Worm (Caenorhabditis elegans) whole organism, young adult: ENCODE measurements around the gene nspe-2.

Experiments used
- B0019.2 ChIP-seq: fragments of 200-800 bp; sonication (Bioruptor generic); conservative IDR thresholded peaks from 2 replicates; pipeline ENCODE4 v1.3.6; 2022; ENCODE audit warnings: missing genetic modification reagents, missing genetic modification characterization, missing compliant biosample characterization
- B0336.3 ChIP-seq: fragments of 200-800 bp; sonication (Bioruptor generic); IDR thresholded peaks from 2 replicates; pipeline ENCODE4 v1.3.6; 2022; ENCODE audit warnings: missing genetic modification characterization, missing compliant biosample characterization
- C17E4.6 ChIP-seq: fragments of 200-800 bp; sonication (Bioruptor generic); IDR thresholded peaks from 2 replicates; pipeline ENCODE4 v1.3.6; 2022; ENCODE audit warnings: missing genetic modification reagents, missing genetic modification characterization, missing compliant biosample characterization
- F10E7.11 ChIP-seq: sonication (generic microtip); optimal IDR thresholded peaks from 2 replicates; lab custom pipeline; 2017; ENCODE audit warnings: mild to moderate bottlenecking, missing genetic modification characterization, moderate library complexity, missing compliant biosample characterization
- F33H1.4 ChIP-seq: fragments of 200-800 bp; sonication (Bioruptor generic); IDR thresholded peaks from 2 replicates; pipeline ENCODE4 v1.3.6; 2022; ENCODE audit warnings: missing genetic modification reagents, missing genetic modification characterization, missing compliant biosample characterization
- F39B2.1 ChIP-seq: fragments of 200-800 bp; sonication (Bioruptor generic); IDR thresholded peaks from 2 replicates; pipeline ENCODE4 v1.3.6; 2022; ENCODE audit warnings: missing genetic modification reagents, missing genetic modification characterization, missing compliant biosample characterization
- F49E8.2 ChIP-seq: sonication (generic microtip); optimal IDR thresholded peaks from 3 replicates; lab custom pipeline; 2017; ENCODE audit warnings: missing genetic modification characterization, mild to moderate bottlenecking, missing compliant biosample characterization, antibody characterized with exemption, moderate library complexity; ENCODE audit not compliant: insufficient read depth
- F55B11.4 ChIP-seq: sonication (generic microtip); optimal IDR thresholded peaks from 2 replicates; lab custom pipeline; 2016; ENCODE audit warnings: missing compliant biosample characterization, missing genetic modification characterization, borderline replicate concordance; ENCODE audit not compliant: insufficient read depth
- F57C9.4 ChIP-seq: sonication (generic microtip); optimal IDR thresholded peaks from 2 replicates; lab custom pipeline; 2017; ENCODE audit warnings: mild to moderate bottlenecking, missing genetic modification characterization, missing compliant biosample characterization
- K11D2.4 ChIP-seq: fragments of 200-800 bp; sonication (Bioruptor generic); IDR thresholded peaks from 2 replicates; pipeline ENCODE4 v1.3.6; 2022; ENCODE audit warnings: missing genetic modification reagents, missing genetic modification characterization, missing compliant biosample characterization
- T07F8.4 ChIP-seq: sonication (generic microtip); optimal IDR thresholded peaks from 2 replicates; lab custom pipeline; 2016; ENCODE audit warnings: mild to moderate bottlenecking, missing genetic modification characterization, moderate library complexity, missing compliant biosample characterization
- Y53G8AR.9 ChIP-seq: fragments of 200-800 bp; sonication (Bioruptor generic); conservative IDR thresholded peaks from 2 replicates; pipeline ENCODE4 v1.3.6; 2022; ENCODE audit warnings: missing genetic modification reagents, missing genetic modification characterization, missing compliant biosample characterization
- Y56A3A.18 ChIP-seq: fragments of 200-800 bp; sonication (Bioruptor generic); IDR thresholded peaks from 2 replicates; pipeline ENCODE4 v1.3.6; 2022; ENCODE audit warnings: missing genetic modification reagents, missing genetic modification characterization, missing compliant biosample characterization
- aptf-2 ChIP-seq: fragments of 200-800 bp; sonication (Bioruptor generic); conservative IDR thresholded peaks from 2 replicates; pipeline ENCODE4 v1.3.6; 2022; ENCODE audit warnings: missing genetic modification reagents, missing genetic modification characterization, missing compliant biosample characterization
- attf-3 ChIP-seq: fragments of 200-800 bp; sonication (Bioruptor generic); conservative IDR thresholded peaks from 2 replicates; pipeline ENCODE4 v1.3.6; 2022; ENCODE audit warnings: missing genetic modification reagents, missing genetic modification characterization, missing compliant biosample characterization
- cebp-1 ChIP-seq, 2 experiments: fragments of 200-800 bp in 1 of 2; sonication (Bioruptor generic) in 1 of 2; sonication (generic microtip) in 1 of 2; IDR thresholded peaks in 1 of 2; optimal IDR thresholded peaks in 1 of 2; 2 replicates each; pipeline versions ENCODE4 v1.3.6 to Lab custom; 2017 to 2022; ENCODE audit warnings: missing compliant biosample characterization in 2 of 2, missing genetic modification characterization in 2 of 2, mild to moderate bottlenecking in 1 of 2, missing genetic modification reagents in 1 of 2, moderate library complexity in 1 of 2
- cebp-2 ChIP-seq: fragments of 200-800 bp; sonication (Bioruptor generic); IDR thresholded peaks from 2 replicates; pipeline ENCODE4 v1.3.6; 2022; ENCODE audit warnings: missing genetic modification characterization, missing compliant biosample characterization
- ceh-100 ChIP-seq: fragments of 200-800 bp; sonication (Bioruptor generic); IDR thresholded peaks from 2 replicates; pipeline ENCODE4 v1.3.6; 2022; ENCODE audit warnings: missing genetic modification reagents, missing genetic modification characterization, missing compliant biosample characterization
- ceh-79 ChIP-seq: sonication (generic microtip); optimal IDR thresholded peaks from 2 replicates; lab custom pipeline; 2017; ENCODE audit warnings: mild to moderate bottlenecking, missing genetic modification characterization, missing compliant biosample characterization
- gei-17 ChIP-seq: fragments of 200-800 bp; sonication (Bioruptor generic); optimal IDR thresholded peaks from 2 replicates; lab custom pipeline; 2018; ENCODE audit warnings: mild to moderate bottlenecking, missing genetic modification characterization, missing compliant biosample characterization
- hsf-1 ChIP-seq: fragments of 200-800 bp; sonication (Bioruptor generic); IDR thresholded peaks from 2 replicates; pipeline ENCODE4 v1.3.6; 2022; ENCODE audit warnings: missing genetic modification reagents, missing genetic modification characterization, missing compliant biosample characterization
- madf-10 ChIP-seq: sonication (generic microtip); optimal IDR thresholded peaks from 2 replicates; lab custom pipeline; 2016; ENCODE audit warnings: mild to moderate bottlenecking, missing genetic modification characterization, missing compliant biosample characterization
- madf-3 ChIP-seq: fragments of 200-800 bp; sonication (Bioruptor generic); IDR thresholded peaks from 2 replicates; pipeline ENCODE4 v1.3.6; 2022; ENCODE audit warnings: missing genetic modification reagents, missing genetic modification characterization, missing compliant biosample characterization
- madf-6 ChIP-seq: fragments of 200-800 bp; sonication (Bioruptor generic); IDR thresholded peaks from 2 replicates; pipeline ENCODE4 v1.3.6; 2022; ENCODE audit warnings: missing genetic modification reagents, missing genetic modification characterization, missing compliant biosample characterization
- madf-8 ChIP-seq: fragments of 200-800 bp; sonication (Bioruptor generic); conservative IDR thresholded peaks from 2 replicates; pipeline ENCODE4 v1.3.6; 2022; ENCODE audit warnings: missing genetic modification reagents, missing genetic modification characterization, missing compliant biosample characterization
- nfyb-1 ChIP-seq: fragments of 200-800 bp; sonication (Bioruptor generic); IDR thresholded peaks from 2 replicates; pipeline ENCODE4 v1.3.6; 2022; ENCODE audit warnings: missing genetic modification reagents, missing genetic modification characterization, missing compliant biosample characterization
- pbrm-1 ChIP-seq: fragments of 200-800 bp; sonication (Bioruptor generic); IDR thresholded peaks from 2 replicates; pipeline ENCODE4 v1.3.6; 2022; ENCODE audit warnings: missing genetic modification reagents, missing genetic modification characterization, missing compliant biosample characterization
- pha-4 ChIP-seq: fragments of 150-350 bp; sonication (generic microtip); optimal IDR thresholded peaks from 2 replicates; lab custom pipeline; 2014; ENCODE audit warnings: missing biosample characterization, missing genetic modification reagents, missing genetic modification characterization
- rpc-1 ChIP-seq, 2 experiments: fragments of 150-350 bp in 1 of 2; sonication (generic microtip) in 1 of 2; optimal IDR thresholded peaks; 2 replicates each; lab custom pipeline; 2014 to 2018; ENCODE audit warnings: missing biosample characterization in 1 of 2, missing genetic modification characterization in 1 of 2, missing genetic modification reagents in 1 of 2, missing genotype in 1 of 2
- sdz-38 ChIP-seq: sonication (generic microtip); optimal IDR thresholded peaks from 2 replicates; lab custom pipeline; 2016; ENCODE audit warnings: missing genotype, missing genetic modification characterization, missing compliant biosample characterization
- sea-2 ChIP-seq: fragments of 200-800 bp; sonication (Bioruptor generic); IDR thresholded peaks from 2 replicates; pipeline ENCODE4 v1.3.6; 2022; ENCODE audit warnings: missing genetic modification characterization, missing compliant biosample characterization
- snpc-4 ChIP-seq, 5 experiments: fragments of 150-350 bp in 1 of 5; sonication (generic microtip) in 4 of 5; optimal IDR thresholded peaks; 2 replicates each; lab custom pipeline; 2014 to 2018; ENCODE audit warnings: missing genetic modification characterization in 5 of 5, missing biosample characterization in 3 of 5, antibody characterized with exemption in 2 of 5, mild to moderate bottlenecking in 2 of 5, missing compliant biosample characterization in 2 of 5, missing genotype in 2 of 5, moderate library complexity in 2 of 5, missing genetic modification reagents in 1 of 5
- somi-1 ChIP-seq: fragments of 200-800 bp; sonication (Bioruptor generic); optimal IDR thresholded peaks from 2 replicates; lab custom pipeline; 2018; ENCODE audit warnings: mild to moderate bottlenecking, missing genetic modification characterization, missing compliant biosample characterization
- sptf-2 ChIP-seq: fragments of 200-800 bp; sonication (Bioruptor generic); optimal IDR thresholded peaks from 2 replicates; lab custom pipeline; 2018; ENCODE audit warnings: mild to moderate bottlenecking, missing genetic modification characterization, missing compliant biosample characterization
- tbp1 ChIP-seq: fragments of 200-800 bp; sonication (Bioruptor generic); optimal IDR thresholded peaks from 2 replicates; lab custom pipeline; 2018; ENCODE audit warnings: mild to moderate bottlenecking, missing genetic modification characterization, missing compliant biosample characterization
- tbx-9 ChIP-seq: sonication (generic microtip); optimal IDR thresholded peaks from 2 replicates; lab custom pipeline; 2016; ENCODE audit warnings: borderline replicate concordance, missing genetic modification characterization, inconsistent platforms, missing compliant biosample characterization
- tlf-1 ChIP-seq: fragments of 200-800 bp; sonication (Bioruptor generic); optimal IDR thresholded peaks from 2 replicates; lab custom pipeline; 2018; ENCODE audit warnings: mild to moderate bottlenecking, missing genetic modification characterization, missing compliant biosample characterization
- xnd-1 ChIP-seq: sonication (generic microtip); optimal IDR thresholded peaks from 2 replicates; lab custom pipeline; 2016; ENCODE audit warnings: missing genotype, missing genetic modification reagents, missing genetic modification characterization, missing compliant biosample characterization
- zim-3 ChIP-seq: sonication (generic microtip); optimal IDR thresholded peaks from 2 replicates; lab custom pipeline; 2017; ENCODE audit warnings: mild to moderate bottlenecking, missing genetic modification characterization, moderate library complexity, missing compliant biosample characterization
- ztf-25 ChIP-seq: fragments of 200-800 bp; sonication (Bioruptor generic); IDR thresholded peaks from 2 replicates; pipeline ENCODE4 v1.3.6; 2022; ENCODE audit warnings: missing genetic modification reagents, missing genetic modification characterization, missing compliant biosample characterization
- ztf-3 ChIP-seq: fragments of 200-800 bp; sonication (Bioruptor generic); optimal IDR thresholded peaks from 2 replicates; lab custom pipeline; 2018; ENCODE audit warnings: mild to moderate bottlenecking, missing genetic modification characterization, missing compliant biosample characterization
- ztf-6 ChIP-seq: fragments of 200-800 bp; sonication (Bioruptor generic); IDR thresholded peaks from 2 replicates; pipeline ENCODE4 v1.3.6; 2022; ENCODE audit warnings: missing genetic modification reagents, missing genetic modification characterization, missing compliant biosample characterization

The nspe-2 gene

ce11 chrII:12620764-12621163 lies 1.6 kb upstream of the nspe-2 start, which contains the start of gene nspe-1:
Gene nspe-1 (minus strand): TSS chrII:12620864.
- TF ChIP-seq attf-3 (no peak), F57C9.4 (tag; lab: Kevin White, UChicago) (no peak), pha-4 (no peak), T07F8.4 (tag; lab: Kevin White, UChicago) (no peak), ceh-79 (tag; lab: Kevin White, UChicago) (no peak), madf-3 (no peak), F39B2.1 (no peak), K11D2.4 (no peak)

- TF ChIP-seq snpc-4 (GFP tag; optimal IDR thresholded peaks at IDR 0.05; lab: Kevin White, UChicago), result no peak
- TF ChIP-seq snpc-4 (tag; optimal IDR thresholded peaks at IDR 0.05; lab: Kevin White, UChicago), result no peak
- TF ChIP-seq ceh-100 (GFP tag; lab: Robert Waterston, UW), result no peak
- TF ChIP-seq gei-17 (GFP tag; lab: Kevin White, UChicago), result no peak
- TF ChIP-seq tbx-9, result no peak
- no peak for TF ChIP-seq B0019.2 (GFP tag; lab: Robert Waterston, UW)
Measured at ce11 chrII:12617586-12617985, 1.6 kb downstream of the nspe-2 start, which contains the start of gene nspe-3. Gene nspe-3 (plus strand): TSS chrII:12617886.

- TF ChIP-seq tbp1 (no peak), ztf-25 (GFP tag; lab: Robert Waterston, UW) (no peak), ztf-3 (GFP tag; lab: Kevin White, UChicago) (no peak), somi-1 (GFP tag; lab: Kevin White, UChicago) (no peak), B0336.3 (GFP tag; lab: Robert Waterston, UW) (no peak), sdz-38 (tag; lab: Kevin White, UChicago) (no peak), nfyb-1 (GFP tag; lab: Robert Waterston, UW) (no peak), F10E7.11 (tag; lab: Kevin White, UChicago) (no peak), cebp-2 (GFP tag; lab: Robert Waterston, UW) (no peak), F49E8.2 (tag; lab: Kevin White, UChicago) (no peak), zim-3 (tag; lab: Kevin White, UChicago) (no peak), hsf-1 (GFP tag; lab: Robert Waterston, UW) (no peak), ztf-6 (GFP tag; lab: Robert Waterston, UW) (no peak), sptf-2 (GFP tag; lab: Kevin White, UChicago) (no peak)
Measured at ce11 chrII:12616081-12616480, 3.1 kb downstream of the nspe-2 start, which contains the start of gene nspe-6. Gene nspe-6 (minus strand): TSS chrII:12616181.

ce11 chrII:12615413-12615812 lies 3.8 kb downstream of the nspe-2 start:
- no peak for TF ChIP-seq rpc-1 (optimal IDR thresholded peaks at IDR 0.05; lab: Kevin White, UChicago)
- TF ChIP-seq rpc-1 (tag; optimal IDR thresholded peaks at IDR 0.05; lab: Kevin White, UChicago), result no peak
- TF ChIP-seq xnd-1 (tag; lab: Kevin White, UChicago), result no peak
- TF ChIP-seq madf-3, result no peak
- no peak for TF ChIP-seq sea-2 (GFP tag; lab: Robert Waterston, UW)
- no peak for TF ChIP-seq madf-6 (GFP tag; lab: Robert Waterston, UW)
- no peak for TF ChIP-seq Y53G8AR.9 (GFP tag; lab: Robert Waterston, UW)
- TF ChIP-seq zim-3 (tag; lab: Kevin White, UChicago), result no peak
- no peak for TF ChIP-seq F10E7.11 (tag; lab: Kevin White, UChicago)
- no peak for TF ChIP-seq K11D2.4
- no peak for TF ChIP-seq madf-8 (GFP tag; lab: Robert Waterston, UW)
- no peak for TF ChIP-seq F33H1.4 (GFP tag; lab: Robert Waterston, UW)
- no peak for TF ChIP-seq C17E4.6 (GFP tag; lab: Robert Waterston, UW)
- no peak for TF ChIP-seq tlf-1
- TF ChIP-seq aptf-2, result no peak
- no peak for TF ChIP-seq pbrm-1 (GFP tag; lab: Robert Waterston, UW)
- TF ChIP-seq F55B11.4 (tag; lab: Kevin White, UChicago), result no peak
- no peak for TF ChIP-seq Y56A3A.18
- TF ChIP-seq madf-10 (tag; lab: Kevin White, UChicago), result no peak
- no peak for TF ChIP-seq cebp-1 (GFP tag; IDR thresholded peaks at IDR 0.05; lab: Robert Waterston, UW)
- TF ChIP-seq cebp-1 (tag; optimal IDR thresholded peaks at IDR 0.05; lab: Kevin White, UChicago), result no peak
